Worm (Caenorhabditis elegans) whole organism, early embryonic: ENCODE data around the gene sec-61.A.

Experiments used
- B0310.2 ChIP-seq: sonication (generic microtip); optimal IDR thresholded peaks from 2 replicates; lab custom pipeline; 2016; ENCODE audit warnings: mild to moderate bottlenecking, missing genetic modification characterization, missing compliant biosample characterization
- ama-1 ChIP-seq: fragments of 150-350 bp; optimal IDR thresholded peaks from 2 replicates; lab custom pipeline; 2014
- ceh-13 ChIP-seq: fragments of 200-800 bp; sonication (Bioruptor generic); optimal IDR thresholded peaks from 2 replicates; lab custom pipeline; 2018; ENCODE audit warnings: mild to moderate bottlenecking, missing genetic modification characterization, missing compliant biosample characterization
- ets-7 ChIP-seq: sonication (generic microtip); optimal IDR thresholded peaks from 2 replicates; lab custom pipeline; 2016; ENCODE audit warnings: missing genotype, missing genetic modification characterization, missing compliant biosample characterization
- flt-1 ChIP-seq: fragments of 200-800 bp; sonication (Bioruptor generic); IDR thresholded peaks from 2 replicates; pipeline ENCODE4 v1.3.6; 2022; ENCODE audit warnings: missing genetic modification characterization, missing compliant biosample characterization
- hnd-1 ChIP-seq: sonication (generic microtip); optimal IDR thresholded peaks from 2 replicates; lab custom pipeline; 2016; ENCODE audit warnings: missing genetic modification characterization, missing compliant biosample characterization
- pes-1 ChIP-seq: fragments of 200-800 bp; sonication (Bioruptor generic); IDR thresholded peaks from 2 replicates; pipeline ENCODE4 v1.3.6; 2022; ENCODE audit warnings: missing genetic modification reagents, missing genetic modification characterization, missing compliant biosample characterization
- tbx-11 ChIP-seq: fragments of 200-800 bp; sonication (Bioruptor generic); IDR thresholded peaks from 2 replicates; pipeline ENCODE4 v1.3.6; 2022; ENCODE audit warnings: missing genetic modification characterization, missing compliant biosample characterization
- tra-4 ChIP-seq: sonication (generic microtip); optimal IDR thresholded peaks from 2 replicates; lab custom pipeline; 2017; ENCODE audit warnings: missing genetic modification characterization, missing compliant biosample characterization

DNA sequence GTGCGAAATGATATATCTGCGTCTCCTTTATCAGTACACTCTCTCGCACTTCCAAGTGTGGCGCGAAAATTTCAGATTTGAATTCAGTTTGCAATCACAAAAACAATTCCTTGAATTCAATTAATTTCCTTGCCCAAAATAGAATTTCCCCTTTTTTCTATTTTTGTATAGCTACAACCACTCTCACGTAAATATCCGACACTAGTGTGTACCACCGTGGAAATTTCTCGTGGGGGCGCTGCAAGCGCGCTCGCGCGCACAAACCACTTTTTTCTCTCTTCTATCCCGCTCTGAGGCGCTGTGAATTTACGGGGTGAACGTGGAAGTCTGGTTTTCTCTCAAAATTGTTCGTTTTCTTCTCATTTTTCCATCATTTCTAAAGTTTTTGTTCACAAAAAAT is 43.5 kb downstream of the sec-61.A start, which contains the start of gene Y57G11C.8:
- TF ChIP-seq ets-7 (tag; lab: Kevin White, UChicago) (no peak), ama-1 (lab: Kevin White, UChicago) (no peak), pes-1 (no peak), flt-1 (GFP tag; lab: Robert Waterston, UW) (no peak), ceh-13 (no peak), tbx-11 (GFP tag; lab: Robert Waterston, UW) (no peak), B0310.2 (no peak), hnd-1 (no peak), tra-4 (tag; lab: Kevin White, UChicago) (no peak)
